ENCODE assay signal across 1 fruit fly cellular context in genomic region chr3L:18234209-18234849, dm6.
TF ChIP-seq lines count a peak whose summit lies in the region.

No protein-coding gene starts in this region.

TF ChIP-seq in whole organism, embryonic, 481 proteins besides CTCF, POLR2A, EP300 and RAD21 (continued from another document and continues in another):
- no peak for TF ChIP-seq Hmx (GFP tag; optimal IDR thresholded peaks at IDR 0.05; lab: Kevin White, UChicago)
- no peak for TF ChIP-seq CG15011 (GFP tag; optimal IDR thresholded peaks at IDR 0.05; lab: Kevin White, UChicago)
- TF ChIP-seq CG6654 (GFP tag; optimal IDR thresholded peaks at IDR 0.05; lab: Kevin White, UChicago): no peak
- TF ChIP-seq CG32767 (GFP tag; IDR thresholded peaks at IDR 0.05; lab: Robert Waterston, UW): no peak
- no peak for TF ChIP-seq ftz-f1 (GFP tag; optimal IDR thresholded peaks at IDR 0.05; lab: Kevin White, UChicago)
- TF ChIP-seq ac (GFP tag; optimal IDR thresholded peaks at IDR 0.05; lab: Kevin White, UChicago): no peak
- no peak for TF ChIP-seq CG17361 (GFP tag; IDR thresholded peaks at IDR 0.05; lab: Robert Waterston, UW)
- TF ChIP-seq CG4730 (GFP tag; IDR thresholded peaks at IDR 0.05; lab: Robert Waterston, UW): no peak
- TF ChIP-seq vvl (GFP tag; IDR thresholded peaks at IDR 0.05; lab: Robert Waterston, UW): no peak
- TF ChIP-seq hth (optimal IDR thresholded peaks at IDR 0.05; lab: Kevin White, UChicago): no peak
- no peak for TF ChIP-seq usp (GFP tag; optimal IDR thresholded peaks at IDR 0.05; lab: Kevin White, UChicago)
- no peak for TF ChIP-seq CG16815 (GFP tag; optimal IDR thresholded peaks at IDR 0.05; lab: Kevin White, UChicago)
- TF ChIP-seq CG2199 (GFP tag; IDR thresholded peaks at IDR 0.05; lab: Robert Waterston, UW): peak; percentile 48; the same call in 1 of the 3 replicates
- no peak for TF ChIP-seq jing (GFP tag; optimal IDR thresholded peaks at IDR 0.05; lab: Kevin White, UChicago)
- no peak for TF ChIP-seq CG31388 (GFP tag; optimal IDR thresholded peaks at IDR 0.05; lab: Kevin White, UChicago)
- no peak for TF ChIP-seq ssp (GFP tag; IDR thresholded peaks at IDR 0.05; lab: Robert Waterston, UW)
- no peak for TF ChIP-seq peb (GFP tag; IDR thresholded peaks at IDR 0.05; lab: Robert Waterston, UW)
- TF ChIP-seq BtbVII (GFP tag; optimal IDR thresholded peaks at IDR 0.05; lab: Kevin White, UChicago): no peak
- TF ChIP-seq CG8924 (tag; optimal IDR thresholded peaks at IDR 0.05; lab: Kevin White, UChicago): no peak
- no peak for TF ChIP-seq HHEX (GFP tag; optimal IDR thresholded peaks at IDR 0.05; lab: Kevin White, UChicago)
- no peak for TF ChIP-seq en (GFP tag; optimal IDR thresholded peaks at IDR 0.05; lab: Kevin White, UChicago)
- no peak; the same call in 1 of the 2 replicates for TF ChIP-seq CG9932 (GFP tag; IDR thresholded peaks at IDR 0.05; lab: Robert Waterston, UW)
- no peak for TF ChIP-seq wdn (GFP tag; IDR thresholded peaks at IDR 0.05; lab: Robert Waterston, UW)
- TF ChIP-seq CG13424 (tag; optimal IDR thresholded peaks at IDR 0.05; lab: Kevin White, UChicago): no peak
- TF ChIP-seq pho (GFP tag; optimal IDR thresholded peaks at IDR 0.05; lab: Kevin White, UChicago): no peak
- no peak for TF ChIP-seq CG4282 (GFP tag; optimal IDR thresholded peaks at IDR 0.05; lab: Kevin White, UChicago)
- TF ChIP-seq CG11695 (GFP tag; IDR thresholded peaks at IDR 0.05; lab: Robert Waterston, UW): no peak
- TF ChIP-seq CG12299 (tag; optimal IDR thresholded peaks at IDR 0.05; lab: Kevin White, UChicago): no peak
- no peak for TF ChIP-seq knrl (GFP tag; IDR thresholded peaks at IDR 0.05; lab: Robert Waterston, UW; ENCODE audit: partially characterized antibody)
- peak; percentile 20; the same call in 2 of the 3 replicates for TF ChIP-seq Doc3 (GFP tag; IDR thresholded peaks at IDR 0.05; lab: Robert Waterston, UW; ENCODE audit: partially characterized antibody)
- no peak for TF ChIP-seq ham (GFP tag; IDR thresholded peaks at IDR 0.05; lab: Robert Waterston, UW)
- no peak for TF ChIP-seq Mrtf (GFP tag; IDR thresholded peaks at IDR 0.05; lab: Robert Waterston, UW)
- TF ChIP-seq CG1792 (GFP tag; optimal IDR thresholded peaks at IDR 0.05; lab: Kevin White, UChicago): no peak
- TF ChIP-seq CG4328 (GFP tag; optimal IDR thresholded peaks at IDR 0.05; lab: Kevin White, UChicago): no peak
- peak; percentile 49 for TF ChIP-seq Blimp-1 (GFP tag; optimal IDR thresholded peaks at IDR 0.05; lab: Kevin White, UChicago)
- TF ChIP-seq HLH54F (GFP tag; optimal IDR thresholded peaks at IDR 0.05; lab: Kevin White, UChicago): no peak
- no peak for TF ChIP-seq tin (GFP tag; optimal IDR thresholded peaks at IDR 0.05; lab: Kevin White, UChicago)
- TF ChIP-seq Xrp1 (GFP tag; IDR thresholded peaks at IDR 0.05; lab: Robert Waterston, UW): no peak
- TF ChIP-seq ash1 (GFP tag; optimal IDR thresholded peaks at IDR 0.05; lab: Kevin White, UChicago): no peak
- no peak for TF ChIP-seq CG8290 (GFP tag; optimal IDR thresholded peaks at IDR 0.05; lab: Kevin White, UChicago)
- no peak for TF ChIP-seq CG8290 (tag; optimal IDR thresholded peaks at IDR 0.05; lab: Kevin White, UChicago)
- no peak for TF ChIP-seq CG18011 (GFP tag; optimal IDR thresholded peaks at IDR 0.05; lab: Kevin White, UChicago)
- no peak for TF ChIP-seq CG2129 (GFP tag; IDR thresholded peaks at IDR 0.05; lab: Robert Waterston, UW; ENCODE audit: partially characterized antibody)
- TF ChIP-seq dmrt11E (tag; optimal IDR thresholded peaks at IDR 0.05; lab: Kevin White, UChicago): no peak
- no peak for TF ChIP-seq CG14710 (tag; optimal IDR thresholded peaks at IDR 0.05; lab: Kevin White, UChicago)
- no peak for TF ChIP-seq Dad (GFP tag; optimal IDR thresholded peaks at IDR 0.05; lab: Kevin White, UChicago)
- no peak for TF ChIP-seq vnd (GFP tag; IDR thresholded peaks at IDR 0.05; lab: Robert Waterston, UW; ENCODE audit: partially characterized antibody)
- no peak for TF ChIP-seq Lhr (GFP tag; optimal IDR thresholded peaks at IDR 0.05; lab: Kevin White, UChicago)
- no peak for TF ChIP-seq CG17829 (tag; optimal IDR thresholded peaks at IDR 0.05; lab: Kevin White, UChicago)
- TF ChIP-seq Hr78 (GFP tag; optimal IDR thresholded peaks at IDR 0.05; lab: Kevin White, UChicago): no peak
- TF ChIP-seq H2.0 (GFP tag; IDR thresholded peaks at IDR 0.05; lab: Robert Waterston, UW): no peak
- no peak for TF ChIP-seq ci (GFP tag; IDR thresholded peaks at IDR 0.05; lab: Robert Waterston, UW)
- no peak for TF ChIP-seq nau (GFP tag; optimal IDR thresholded peaks at IDR 0.05; lab: Kevin White, UChicago)
- no peak for TF ChIP-seq gsb (GFP tag; IDR thresholded peaks at IDR 0.05; lab: Robert Waterston, UW)
- TF ChIP-seq chm (GFP tag; IDR thresholded peaks at IDR 0.05; lab: Robert Waterston, UW): 0 out of 2 replicates have a peak, but pooled peaks have one; percentile 34
- peak; percentile 0 for TF ChIP-seq cwo (GFP tag; optimal IDR thresholded peaks at IDR 0.05; lab: Kevin White, UChicago)
- no peak for TF ChIP-seq CG14667 (GFP tag; IDR thresholded peaks at IDR 0.05; lab: Robert Waterston, UW)
- no peak for TF ChIP-seq CG10321 (GFP tag; IDR thresholded peaks at IDR 0.05; lab: Robert Waterston, UW)
- TF ChIP-seq CG18262 (tag; optimal IDR thresholded peaks at IDR 0.05; lab: Kevin White, UChicago): no peak
- TF ChIP-seq CG4424 (GFP tag; optimal IDR thresholded peaks at IDR 0.05; lab: Kevin White, UChicago): peak; percentile 100
- peak; percentile 21 for TF ChIP-seq oc (tag; optimal IDR thresholded peaks at IDR 0.05; lab: Kevin White, UChicago)
- no peak for TF ChIP-seq nerfin-2 (GFP tag; IDR thresholded peaks at IDR 0.05; lab: Robert Waterston, UW; ENCODE audit: partially characterized antibody)
- no peak for TF ChIP-seq gt (GFP tag; IDR thresholded peaks at IDR 0.05; lab: Robert Waterston, UW)
- no peak for TF ChIP-seq crp (GFP tag; optimal IDR thresholded peaks at IDR 0.05; lab: Kevin White, UChicago)
- TF ChIP-seq ab (GFP tag; optimal IDR thresholded peaks at IDR 0.05; lab: Kevin White, UChicago): no peak
- TF ChIP-seq psq (GFP tag; optimal IDR thresholded peaks at IDR 0.05; lab: Kevin White, UChicago): peak; percentile 90
- no peak for TF ChIP-seq CG17328 (GFP tag; IDR thresholded peaks at IDR 0.05; lab: Robert Waterston, UW)
- no peak for TF ChIP-seq CG12391 (tag; optimal IDR thresholded peaks at IDR 0.05; lab: Kevin White, UChicago)
- no peak for TF ChIP-seq slp2 (GFP tag; optimal IDR thresholded peaks at IDR 0.05; lab: Kevin White, UChicago)
- no peak for TF ChIP-seq CG16863 (GFP tag; optimal IDR thresholded peaks at IDR 0.05; lab: Kevin White, UChicago)
- no peak for TF ChIP-seq BEAF-32 (GFP tag; optimal IDR thresholded peaks at IDR 0.05; lab: Kevin White, UChicago)
- TF ChIP-seq CG7556 (GFP tag; optimal IDR thresholded peaks at IDR 0.05; lab: Kevin White, UChicago): no peak
- no peak for TF ChIP-seq CoRest (tag; optimal IDR thresholded peaks at IDR 0.05; lab: Kevin White, UChicago)
- TF ChIP-seq CG5953 (GFP tag; IDR thresholded peaks at IDR 0.05; lab: Robert Waterston, UW): no peak
- no peak for TF ChIP-seq CG1233 (GFP tag; optimal IDR thresholded peaks at IDR 0.05; lab: Kevin White, UChicago)
- no peak for TF ChIP-seq sisA (GFP tag; IDR thresholded peaks at IDR 0.05; lab: Robert Waterston, UW)
- peak; percentile 70 for TF ChIP-seq kah (GFP tag; optimal IDR thresholded peaks at IDR 0.05; lab: Kevin White, UChicago)
- no peak for TF ChIP-seq CG17359 (tag; optimal IDR thresholded peaks at IDR 0.05; lab: Kevin White, UChicago)
- no peak for TF ChIP-seq Kr (GFP tag; optimal IDR thresholded peaks at IDR 0.05; lab: Kevin White, UChicago)
- no peak for TF ChIP-seq scrt (GFP tag; optimal IDR thresholded peaks at IDR 0.05; lab: Kevin White, UChicago)
- TF ChIP-seq C15 (GFP tag; IDR thresholded peaks at IDR 0.05; lab: Robert Waterston, UW): no peak
- no peak for TF ChIP-seq NFAT (GFP tag; IDR thresholded peaks at IDR 0.05; lab: Robert Waterston, UW)
- TF ChIP-seq Hsf (GFP tag; optimal IDR thresholded peaks at IDR 0.05; lab: Kevin White, UChicago): no peak
- TF ChIP-seq so (GFP tag; IDR thresholded peaks at IDR 0.05; lab: Robert Waterston, UW): 0 out of 3 replicates have a peak, but pooled peaks have one; percentile 37
- TF ChIP-seq h (optimal IDR thresholded peaks at IDR 0.05; lab: Kevin White, UChicago): no peak
- no peak for TF ChIP-seq Dip3 (GFP tag; optimal IDR thresholded peaks at IDR 0.05; lab: Kevin White, UChicago)
- no peak for TF ChIP-seq CG7987 (GFP tag; optimal IDR thresholded peaks at IDR 0.05; lab: Kevin White, UChicago)
- no peak for TF ChIP-seq z (GFP tag; IDR thresholded peaks at IDR 0.05; lab: Robert Waterston, UW)
- no peak for TF ChIP-seq dm (GFP tag; optimal IDR thresholded peaks at IDR 0.05; lab: Kevin White, UChicago)
- no peak for TF ChIP-seq sim (GFP tag; IDR thresholded peaks at IDR 0.05; lab: Robert Waterston, UW)
- TF ChIP-seq Optix (GFP tag; IDR thresholded peaks at IDR 0.05; lab: Robert Waterston, UW): no peak
- TF ChIP-seq CG1529 (GFP tag; optimal IDR thresholded peaks at IDR 0.05; lab: Kevin White, UChicago): no peak
- TF ChIP-seq tap (tag; optimal IDR thresholded peaks at IDR 0.05; lab: Kevin White, UChicago): no peak
- TF ChIP-seq CG9609 (GFP tag; optimal IDR thresholded peaks at IDR 0.05; lab: Kevin White, UChicago): no peak
- no peak for TF ChIP-seq Nf-YC (tag; optimal IDR thresholded peaks at IDR 0.05; lab: Kevin White, UChicago)
- TF ChIP-seq Rfx (GFP tag; IDR thresholded peaks at IDR 0.05; lab: Robert Waterston, UW): no peak
- TF ChIP-seq Dip2 (GFP tag; IDR thresholded peaks at IDR 0.05; lab: Robert Waterston, UW): no peak
- no peak for TF ChIP-seq schlank (tag; optimal IDR thresholded peaks at IDR 0.05; lab: Kevin White, UChicago)
- no peak for TF ChIP-seq lov (optimal IDR thresholded peaks at IDR 0.05; lab: Kevin White, UChicago)
- no peak for TF ChIP-seq lov (GFP tag; IDR thresholded peaks at IDR 0.05; lab: Robert Waterston, UW)
- no peak for TF ChIP-seq Myb (GFP tag; optimal IDR thresholded peaks at IDR 0.05; lab: Kevin White, UChicago)
- no peak for TF ChIP-seq Asciz (GFP tag; optimal IDR thresholded peaks at IDR 0.05; lab: Kevin White, UChicago)
- no peak for TF ChIP-seq az2 (GFP tag; optimal IDR thresholded peaks at IDR 0.05; lab: Kevin White, UChicago)
- no peak for TF ChIP-seq tna (GFP tag; IDR thresholded peaks at IDR 0.05; lab: Robert Waterston, UW; ENCODE audit: partially characterized antibody)
- TF ChIP-seq zen (tag; optimal IDR thresholded peaks at IDR 0.05; lab: Kevin White, UChicago): no peak
- no peak for TF ChIP-seq CG1647 (GFP tag; optimal IDR thresholded peaks at IDR 0.05; lab: Kevin White, UChicago)
- no peak for TF ChIP-seq Six4 (GFP tag; optimal IDR thresholded peaks at IDR 0.05; lab: Kevin White, UChicago)
- TF ChIP-seq fd3F (GFP tag; optimal IDR thresholded peaks at IDR 0.05; lab: Kevin White, UChicago): no peak
- no peak for TF ChIP-seq gfzf (GFP tag; optimal IDR thresholded peaks at IDR 0.05; lab: Kevin White, UChicago)
- peak; percentile 57 for TF ChIP-seq lab (GFP tag; optimal IDR thresholded peaks at IDR 0.05; lab: Kevin White, UChicago)
- no peak for TF ChIP-seq seq (GFP tag; IDR thresholded peaks at IDR 0.05; lab: Robert Waterston, UW)
- no peak for TF ChIP-seq shn (GFP tag; optimal IDR thresholded peaks at IDR 0.05; lab: Kevin White, UChicago)
- TF ChIP-seq ewg (GFP tag; optimal IDR thresholded peaks at IDR 0.05; lab: Kevin White, UChicago): no peak
- TF ChIP-seq Hmr (GFP tag; optimal IDR thresholded peaks at IDR 0.05; lab: Kevin White, UChicago): no peak
- TF ChIP-seq jumu (GFP tag; optimal IDR thresholded peaks at IDR 0.05; lab: Kevin White, UChicago): no peak
- no peak for TF ChIP-seq D (optimal IDR thresholded peaks at IDR 0.05; lab: Kevin White, UChicago)
- no peak for TF ChIP-seq D (GFP tag; optimal IDR thresholded peaks at IDR 0.05; lab: Kevin White, UChicago)
- no peak for TF ChIP-seq croc (GFP tag; conservative IDR thresholded peaks at IDR 0.05; lab: Robert Waterston, UW)
- no peak for TF ChIP-seq Atf-2 (GFP tag; optimal IDR thresholded peaks at IDR 0.05; lab: Kevin White, UChicago)
- TF ChIP-seq lola (GFP tag; optimal IDR thresholded peaks at IDR 0.05; lab: Kevin White, UChicago): no peak
- no peak for TF ChIP-seq Atf6 (GFP tag; IDR thresholded peaks at IDR 0.05; lab: Robert Waterston, UW)
- TF ChIP-seq gro (GFP tag; optimal IDR thresholded peaks at IDR 0.05; lab: Kevin White, UChicago): no peak
- TF ChIP-seq CG32532 (GFP tag; IDR thresholded peaks at IDR 0.05; lab: Robert Waterston, UW): no peak; the same call in 1 of the 2 replicates
- no peak for TF ChIP-seq btn (GFP tag; optimal IDR thresholded peaks at IDR 0.05; lab: Kevin White, UChicago)
- TF ChIP-seq CG10147 (GFP tag; optimal IDR thresholded peaks at IDR 0.05; lab: Kevin White, UChicago): no peak
- TF ChIP-seq D19A (tag; optimal IDR thresholded peaks at IDR 0.05; lab: Kevin White, UChicago): no peak
- no peak for TF ChIP-seq Adf1 (GFP tag; IDR thresholded peaks at IDR 0.05; lab: Robert Waterston, UW)
- TF ChIP-seq CG2120 (GFP tag; optimal IDR thresholded peaks at IDR 0.05; lab: Kevin White, UChicago): no peak
- TF ChIP-seq CG8944 (GFP tag; optimal IDR thresholded peaks at IDR 0.05; lab: Kevin White, UChicago): no peak
- no peak for TF ChIP-seq Spps (tag; optimal IDR thresholded peaks at IDR 0.05; lab: Kevin White, UChicago)
- no peak for TF ChIP-seq NC2β (GFP tag; optimal IDR thresholded peaks at IDR 0.05; lab: Kevin White, UChicago)
- TF ChIP-seq CG32772 (GFP tag; IDR thresholded peaks at IDR 0.05; lab: Robert Waterston, UW): no peak
- TF ChIP-seq insv (GFP tag; optimal IDR thresholded peaks at IDR 0.05; lab: Kevin White, UChicago): no peak
- no peak for TF ChIP-seq CG7271 (tag; optimal IDR thresholded peaks at IDR 0.05; lab: Kevin White, UChicago)
- TF ChIP-seq Hand (GFP tag; optimal IDR thresholded peaks at IDR 0.05; lab: Kevin White, UChicago): no peak
- no peak for TF ChIP-seq hb (GFP tag; IDR thresholded peaks at IDR 0.05; lab: Robert Waterston, UW; ENCODE audit: partially characterized antibody)
- no peak for TF ChIP-seq inv (GFP tag; IDR thresholded peaks at IDR 0.05; lab: Robert Waterston, UW; ENCODE audit: partially characterized antibody)
- no peak for TF ChIP-seq H15 (GFP tag; IDR thresholded peaks at IDR 0.05; lab: Robert Waterston, UW)
- TF ChIP-seq CG10959 (GFP tag; IDR thresholded peaks at IDR 0.05; lab: Robert Waterston, UW): no peak
- TF ChIP-seq Ravus (GFP tag; IDR thresholded peaks at IDR 0.05; lab: Robert Waterston, UW): no peak
- no peak for TF ChIP-seq nom (GFP tag; optimal IDR thresholded peaks at IDR 0.05; lab: Kevin White, UChicago)
